Fruit fly (Drosophila melanogaster): Measurements from ENCODE around the gene CkIIalpha-i1.

Gene CkIIalpha-i1

dm6 chr3L:15832146-15832545 is 15.4 kb downstream of the CkIIalpha-i1 start, which contains the start of gene CG12713 (continued):
- no peak for TF ChIP-seq Side (GFP tag; optimal IDR thresholded peaks at IDR 0.05)
- TF ChIP-seq sima (GFP tag; optimal IDR thresholded peaks at IDR 0.05), result no peak
- no peak for TF ChIP-seq CG30431 (GFP tag; optimal IDR thresholded peaks at IDR 0.05)
- no peak for TF ChIP-seq CG6683 (GFP tag; optimal IDR thresholded peaks at IDR 0.05)
- no peak for TF ChIP-seq eyg (GFP tag; optimal IDR thresholded peaks at IDR 0.05)
- TF ChIP-seq MESR4 (GFP tag; optimal IDR thresholded peaks at IDR 0.05), result peak; percentile 21
- TF ChIP-seq CG18764 (GFP tag; optimal IDR thresholded peaks at IDR 0.05), result no peak
- no peak for TF ChIP-seq gsb-n (tag; optimal IDR thresholded peaks at IDR 0.05)
- peak; percentile 9 for TF ChIP-seq NC2β (GFP tag; optimal IDR thresholded peaks at IDR 0.05)
- TF ChIP-seq sens-2 (GFP tag; IDR thresholded peaks at IDR 0.05), result no peak
- TF ChIP-seq aop (GFP tag; IDR thresholded peaks at IDR 0.05), result no peak
- no peak for TF ChIP-seq CG1602 (GFP tag; optimal IDR thresholded peaks at IDR 0.05)
- peak; percentile 90 for TF ChIP-seq CG14860 (GFP tag; IDR thresholded peaks at IDR 0.05; ENCODE audit: partially characterized antibody)
- peak; percentile 34 for TF ChIP-seq Bdp1 (GFP tag; optimal IDR thresholded peaks at IDR 0.05)
- TF ChIP-seq NK7.1 (GFP tag; optimal IDR thresholded peaks at IDR 0.05), result no peak
- TF ChIP-seq CG3407 (GFP tag; optimal IDR thresholded peaks at IDR 0.05), result no peak
- peak; percentile 37 for TF ChIP-seq CG30403 (GFP tag; optimal IDR thresholded peaks at IDR 0.05)
- TF ChIP-seq jing (GFP tag; optimal IDR thresholded peaks at IDR 0.05), result no peak
- TF ChIP-seq bcd (GFP tag; optimal IDR thresholded peaks at IDR 0.05), result no peak
- TF ChIP-seq cwo (GFP tag; optimal IDR thresholded peaks at IDR 0.05), result no peak
- TF ChIP-seq shn (GFP tag; optimal IDR thresholded peaks at IDR 0.05), result no peak
- TF ChIP-seq croc (GFP tag; conservative IDR thresholded peaks at IDR 0.05), result no peak
- no peak for TF ChIP-seq CG3995 (GFP tag; optimal IDR thresholded peaks at IDR 0.05)
- TF ChIP-seq CG12236 (GFP tag; optimal IDR thresholded peaks at IDR 0.05), result no peak
- TF ChIP-seq gsb (GFP tag; IDR thresholded peaks at IDR 0.05), result no peak
- TF ChIP-seq Vsx1 (GFP tag; optimal IDR thresholded peaks at IDR 0.05), result no peak
- no peak for TF ChIP-seq Ravus (GFP tag; IDR thresholded peaks at IDR 0.05)
- no peak for TF ChIP-seq C15 (GFP tag; IDR thresholded peaks at IDR 0.05)
- TF ChIP-seq CG2199 (GFP tag; IDR thresholded peaks at IDR 0.05), result no peak
- peak; percentile 3 for TF ChIP-seq CG10979 (tag; optimal IDR thresholded peaks at IDR 0.05)
- peak; percentile 92 for TF ChIP-seq HLH4C (GFP tag; IDR thresholded peaks at IDR 0.05; ENCODE audit: partially characterized antibody)
- no peak for TF ChIP-seq CG31388 (GFP tag; optimal IDR thresholded peaks at IDR 0.05)
- no peak for TF ChIP-seq CG7786 (GFP tag; optimal IDR thresholded peaks at IDR 0.05)
- peak; percentile 5 for TF ChIP-seq Ets65A (GFP tag)
- TF ChIP-seq salm (tag; optimal IDR thresholded peaks at IDR 0.05), result no peak
- TF ChIP-seq E2f2 (GFP tag; IDR thresholded peaks at IDR 0.05), result peak; percentile 81
- peak in 1 of 2 experiments; percentile 62 for TF ChIP-seq Pdp1 (GFP tag; optimal IDR thresholded peaks at IDR 0.05)
- no peak for TF ChIP-seq CG4854 (GFP tag; optimal IDR thresholded peaks at IDR 0.05)
- TF ChIP-seq stc (GFP tag; IDR thresholded peaks at IDR 0.05), result no peak
- peak in 1 of 2 experiments; percentile 46 for TF ChIP-seq tll (GFP tag; optimal IDR thresholded peaks at IDR 0.05)
- peak; percentile 76 for TF ChIP-seq CG17186 (GFP tag; optimal IDR thresholded peaks at IDR 0.05)
- TF ChIP-seq sob (GFP tag; IDR thresholded peaks at IDR 0.05), result no peak
- no peak for TF ChIP-seq CG1529 (GFP tag; optimal IDR thresholded peaks at IDR 0.05)
- no peak for TF ChIP-seq Hr51 (GFP tag; optimal IDR thresholded peaks at IDR 0.05)
- TF ChIP-seq onecut (GFP tag; IDR thresholded peaks at IDR 0.05), result no peak
- TF ChIP-seq fd3F (GFP tag; optimal IDR thresholded peaks at IDR 0.05), result no peak
- no peak for TF ChIP-seq CG18476 (GFP tag; optimal IDR thresholded peaks at IDR 0.05)
- peak; percentile 7 for TF ChIP-seq sug (tag; optimal IDR thresholded peaks at IDR 0.05)
- TF ChIP-seq sr (GFP tag; IDR thresholded peaks at IDR 0.05), result no peak
- TF ChIP-seq gcm2 (GFP tag; optimal IDR thresholded peaks at IDR 0.05), result no peak
- TF ChIP-seq stwl (tag; optimal IDR thresholded peaks at IDR 0.05), result peak; percentile 84
- TF ChIP-seq CG14050 (GFP tag; IDR thresholded peaks at IDR 0.05), result no peak
